3 fruit fly cellular contexts compared by ENCODE assay signal in the genomic region with DNA sequence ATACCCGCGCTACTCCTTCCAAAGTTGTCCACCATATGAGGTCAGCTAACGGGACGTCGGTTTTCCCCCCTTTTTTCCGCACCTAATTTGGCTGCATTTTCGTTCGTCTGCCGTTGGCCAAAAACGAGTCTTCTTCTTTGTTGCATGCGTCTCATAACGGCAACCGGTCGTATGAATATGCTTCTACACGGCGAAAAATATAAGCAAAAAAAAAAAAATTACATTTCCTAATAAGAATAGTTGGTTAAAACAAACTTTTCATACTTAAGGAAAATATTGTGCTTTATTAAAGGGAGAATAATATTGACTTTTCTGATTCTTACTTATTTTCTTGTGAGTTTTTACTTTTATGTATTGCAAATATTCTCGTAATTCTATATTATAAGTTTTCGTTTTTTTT.
TF ChIP-seq lines count a peak whose summit lies in the region.

No protein-coding gene starts in this region.

- TF ChIP-seq CTCF in whole organism, embryonic (GFP tag; optimal IDR thresholded peaks at IDR 0.05; lab: Kevin White, UChicago): no peak

TF ChIP-seq in whole organism, embryonic, 481 proteins besides CTCF, POLR2A, EP300 and RAD21:
- TF ChIP-seq gt (GFP tag; IDR thresholded peaks at IDR 0.05; lab: Robert Waterston, UW) (no peak), ci (GFP tag; IDR thresholded peaks at IDR 0.05; lab: Robert Waterston, UW) (0 out of 3 replicates have a peak, but pooled peaks have one; percentile 7), zfh1 (GFP tag; IDR thresholded peaks at IDR 0.05; lab: Robert Waterston, UW) (0 out of 3 replicates have a peak, but pooled peaks have one; percentile 10)
TF ChIP-seq in whole organism, embryonic: peak in this region for 2.

TF ChIP-seq in whole organism, prepupa, 60 proteins besides CTCF, POLR2A, EP300 and RAD21:
- TF ChIP-seq Hr38 (GFP tag; optimal IDR thresholded peaks at IDR 0.05; lab: Kevin White, UChicago) (no peak), Eip78C (GFP tag; lab: Kevin White, UChicago) (peak; percentile 59), Sox102F (GFP tag; optimal IDR thresholded peaks at IDR 0.05; lab: Kevin White, UChicago) (peak; percentile 3), fd85E (GFP tag; optimal IDR thresholded peaks at IDR 0.05; lab: Kevin White, UChicago) (no peak), CG3032 (tag; optimal IDR thresholded peaks at IDR 0.05; lab: Kevin White, UChicago) (no peak), esn (GFP tag; optimal IDR thresholded peaks at IDR 0.05; lab: Kevin White, UChicago) (peak; percentile 25), CG6163 (GFP tag; IDR thresholded peaks at IDR 0.05; lab: Robert Waterston, UW) (no peak), dsx (GFP tag; optimal IDR thresholded peaks at IDR 0.05; lab: Kevin White, UChicago; ENCODE audit: poor library complexity, severe bottlenecking) (peak; percentile 0), CG8119 (GFP tag; IDR thresholded peaks at IDR 0.05; lab: Robert Waterston, UW) (peak; percentile 36; the same call in 1 of the 3 replicates), CG8319 (GFP tag; optimal IDR thresholded peaks at IDR 0.05; lab: Kevin White, UChicago) (no peak), CG11902 (GFP tag; optimal IDR thresholded peaks at IDR 0.05; lab: Kevin White, UChicago) (no peak), svp (GFP tag; lab: Kevin White, UChicago) (peak; percentile 64), topi (GFP tag; optimal IDR thresholded peaks at IDR 0.05; lab: Kevin White, UChicago) (peak; percentile 13), CG32006 (GFP tag; optimal IDR thresholded peaks at IDR 0.05; lab: Kevin White, UChicago) (peak; percentile 27), fkh (GFP tag; optimal IDR thresholded peaks at IDR 0.05; lab: Kevin White, UChicago) (no peak), Met (GFP tag; optimal IDR thresholded peaks at IDR 0.05; lab: Kevin White, UChicago) (peak; percentile 4), Eip93F (GFP tag; optimal IDR thresholded peaks at IDR 0.05; lab: Kevin White, UChicago) (no peak), Hr4 (GFP tag; optimal IDR thresholded peaks at IDR 0.05; lab: Kevin White, UChicago) (peak; percentile 0)

TF ChIP-seq in whole organism, pupa, 21 proteins besides CTCF, POLR2A, EP300 and RAD21:
- peak; percentile 14; the same call in 1 of the 3 replicates for TF ChIP-seq CG4496 (GFP tag; IDR thresholded peaks at IDR 0.05; lab: Robert Waterston, UW)
- TF ChIP-seq CG8159 (tag; optimal IDR thresholded peaks at IDR 0.05; lab: Kevin White, UChicago): no peak
- TF ChIP-seq CG15710 (tag; optimal IDR thresholded peaks at IDR 0.05; lab: Kevin White, UChicago): no peak

Comparison
In these comparisons a context has a peak if more than half of its experiments do, and no peak if none do; other contexts are left out.
1. Of the 7 proteins assayed by ChIP-seq in both whole organism, embryonic and whole organism, prepupa: peak only in whole organism, embryonic: none; only in whole organism, prepupa: Sox102F; in both: none; in neither: 6.